Worm (Caenorhabditis elegans) whole organism, early embryonic: Measurements from ENCODE around the gene npp-15.
"Not testable (repeated sequence)": the region's sequence is repeated elsewhere in the genome, so short reads cannot be mapped to it uniquely, and the experiment has no call there.

Experiments used
- aly-1 ChIP-seq: sonication (generic microtip); optimal IDR thresholded peaks from 2 replicates; lab custom pipeline; 2016; ENCODE audit warnings: missing genetic modification characterization, missing compliant biosample characterization
- ama-1 ChIP-seq: fragments of 150-350 bp; optimal IDR thresholded peaks from 2 replicates; lab custom pipeline; 2014
- hmbx-1 ChIP-seq: sonication (generic microtip); optimal IDR thresholded peaks from 2 replicates; lab custom pipeline; 2016; ENCODE audit warnings: mild to moderate bottlenecking, missing genetic modification characterization, missing compliant biosample characterization
- pes-1 ChIP-seq: fragments of 200-800 bp; sonication (Bioruptor generic); IDR thresholded peaks from 2 replicates; pipeline ENCODE4 v1.3.6; 2022; ENCODE audit warnings: missing genetic modification reagents, missing genetic modification characterization, missing compliant biosample characterization
- scrt-1 ChIP-seq: fragments of 200-800 bp; sonication (Bioruptor generic); IDR thresholded peaks from 2 replicates; pipeline ENCODE4 v1.3.6; 2022; ENCODE audit warnings: missing genetic modification characterization, missing compliant biosample characterization
- tbx-11 ChIP-seq: fragments of 200-800 bp; sonication (Bioruptor generic); IDR thresholded peaks from 2 replicates; pipeline ENCODE4 v1.3.6; 2022; ENCODE audit warnings: missing genetic modification characterization, missing compliant biosample characterization

ce11 chrIII:7964281-7964680 lies 35.4 kb downstream of the npp-15 start, which contains the start of gene F54H12.2:
- TF ChIP-seq tbx-11; aly-1 (tag; lab: Kevin White, UChicago); ama-1 (lab: Kevin White, UChicago); scrt-1 (GFP tag; lab: Robert Waterston, UW); hmbx-1 (tag; lab: Kevin White, UChicago); pes-1: not testable (repeated sequence)
